Worm (Caenorhabditis elegans) whole organism, young adult: ENCODE results near the gene fbxb-88.

Source experiments
- B0035.1 ChIP-seq: sonication (generic microtip); optimal IDR thresholded peaks from 2 replicates; lab custom pipeline; 2016; ENCODE audit warnings: missing genetic modification characterization, mild to moderate bottlenecking, missing compliant biosample characterization, missing genotype, missing genetic modification reagents
- B0261.1 ChIP-seq: sonication (generic microtip); optimal IDR thresholded peaks from 2 replicates; lab custom pipeline; 2016; ENCODE audit warnings: mild to moderate bottlenecking, missing genetic modification characterization, moderate library complexity, missing compliant biosample characterization
- F23B12.7 ChIP-seq: sonication (generic microtip); optimal IDR thresholded peaks from 2 replicates; lab custom pipeline; 2017; ENCODE audit warnings: missing genetic modification characterization, mild to moderate bottlenecking, missing compliant biosample characterization, antibody characterized with exemption, moderate library complexity; ENCODE audit not compliant: insufficient read depth
- F55B11.4 ChIP-seq: sonication (generic microtip); optimal IDR thresholded peaks from 2 replicates; lab custom pipeline; 2016; ENCODE audit warnings: missing compliant biosample characterization, missing genetic modification characterization, borderline replicate concordance; ENCODE audit not compliant: insufficient read depth
- K11D2.4 ChIP-seq: fragments of 200-800 bp; sonication (Bioruptor generic); IDR thresholded peaks from 2 replicates; pipeline ENCODE4 v1.3.6; 2022; ENCODE audit warnings: missing genetic modification reagents, missing genetic modification characterization, missing compliant biosample characterization
- T26A5.8 ChIP-seq: sonication (generic microtip); optimal IDR thresholded peaks from 2 replicates; lab custom pipeline; 2016; ENCODE audit warnings: missing genetic modification characterization, missing compliant biosample characterization
- ama-1 ChIP-seq, 3 experiments: fragments of 150-350 bp in 1 of 3; sonication (generic microtip) in 2 of 3; optimal IDR thresholded peaks; 2 replicates each; lab custom pipeline; 2014 to 2018; ENCODE audit warnings: missing biosample characterization in 2 of 3, missing genetic modification characterization in 2 of 3, missing genetic modification reagents in 2 of 3
- attf-5 ChIP-seq: fragments of 200-800 bp; sonication (Bioruptor generic); optimal IDR thresholded peaks from 2 replicates; lab custom pipeline; 2018; ENCODE audit warnings: mild to moderate bottlenecking, missing genetic modification characterization, missing compliant biosample characterization
- cebp-1 ChIP-seq, 2 experiments: fragments of 200-800 bp in 1 of 2; sonication (Bioruptor generic) in 1 of 2; sonication (generic microtip) in 1 of 2; IDR thresholded peaks in 1 of 2; optimal IDR thresholded peaks in 1 of 2; 2 replicates each; pipeline versions ENCODE4 v1.3.6 to Lab custom; 2017 to 2022; ENCODE audit warnings: missing compliant biosample characterization in 2 of 2, missing genetic modification characterization in 2 of 2, mild to moderate bottlenecking in 1 of 2, missing genetic modification reagents in 1 of 2, moderate library complexity in 1 of 2
- ceh-58 ChIP-seq: fragments of 200-800 bp; sonication (Bioruptor generic); IDR thresholded peaks from 2 replicates; pipeline ENCODE4 v1.3.6; 2022; ENCODE audit warnings: missing genetic modification characterization, missing compliant biosample characterization
- chd-7 ChIP-seq: sonication (generic microtip); optimal IDR thresholded peaks from 2 replicates; lab custom pipeline; 2016; ENCODE audit warnings: mild to moderate bottlenecking, missing genetic modification characterization, moderate library complexity, missing compliant biosample characterization
- dox-1 ChIP-seq: fragments of 200-800 bp; sonication (Bioruptor generic); IDR thresholded peaks from 2 replicates; pipeline ENCODE4 v1.3.6; 2022; ENCODE audit warnings: missing genetic modification reagents, missing genetic modification characterization, missing compliant biosample characterization
- egl-18 ChIP-seq: fragments of 200-800 bp; sonication (Bioruptor generic); IDR thresholded peaks from 2 replicates; pipeline ENCODE4 v1.3.6; 2022; ENCODE audit warnings: missing genetic modification reagents, missing genetic modification characterization, missing compliant biosample characterization
- egrh-3 ChIP-seq: fragments of 200-800 bp; sonication (Bioruptor generic); IDR thresholded peaks from 2 replicates; pipeline ENCODE4 v1.3.6; 2022; ENCODE audit warnings: missing genetic modification reagents, missing genetic modification characterization, missing compliant biosample characterization
- ets-4 ChIP-seq: fragments of 200-800 bp; sonication (Bioruptor generic); optimal IDR thresholded peaks from 2 replicates; lab custom pipeline; 2018; ENCODE audit warnings: mild to moderate bottlenecking, missing genetic modification characterization, missing compliant biosample characterization
- fkh-3 ChIP-seq: sonication (generic microtip); optimal IDR thresholded peaks from 2 replicates; lab custom pipeline; 2016; ENCODE audit warnings: mild to moderate bottlenecking, missing genetic modification characterization, missing compliant biosample characterization
- hlh-26 ChIP-seq: fragments of 200-800 bp; sonication (Bioruptor generic); conservative IDR thresholded peaks from 2 replicates; pipeline ENCODE4 v1.3.6; 2022; ENCODE audit warnings: missing genetic modification reagents, missing genetic modification characterization, missing compliant biosample characterization
- hmg-20 ChIP-seq: fragments of 200-800 bp; sonication (Bioruptor generic); IDR thresholded peaks from 2 replicates; pipeline ENCODE4 v1.3.6; 2022; ENCODE audit warnings: missing genetic modification reagents, missing genetic modification characterization, missing compliant biosample characterization
- let-526 ChIP-seq: fragments of 200-800 bp; sonication (Bioruptor generic); IDR thresholded peaks from 2 replicates; pipeline ENCODE4 v1.3.6; 2022; ENCODE audit warnings: missing genetic modification reagents, missing genetic modification characterization, missing compliant biosample characterization
- lin-26 ChIP-seq: fragments of 200-800 bp; sonication (Bioruptor generic); IDR thresholded peaks from 2 replicates; pipeline ENCODE4 v1.3.6; 2022; ENCODE audit warnings: missing genetic modification reagents, missing genetic modification characterization, missing compliant biosample characterization
- lin-54 ChIP-seq: fragments of 200-800 bp; sonication (Bioruptor generic); optimal IDR thresholded peaks from 2 replicates; lab custom pipeline; 2018; ENCODE audit warnings: mild to moderate bottlenecking, missing genetic modification characterization, missing compliant biosample characterization
- lsl-1 ChIP-seq: fragments of 200-800 bp; sonication (Bioruptor generic); optimal IDR thresholded peaks from 2 replicates; lab custom pipeline; 2018; ENCODE audit warnings: mild to moderate bottlenecking, missing genetic modification characterization, moderate library complexity, missing compliant biosample characterization
- lsy-27 ChIP-seq: sonication (generic microtip); optimal IDR thresholded peaks from 2 replicates; lab custom pipeline; 2017; ENCODE audit warnings: missing genetic modification characterization, mild to moderate bottlenecking, missing compliant biosample characterization, antibody characterized with exemption, missing genotype, borderline replicate concordance; ENCODE audit not compliant: insufficient read depth
- nfyb-1 ChIP-seq: fragments of 200-800 bp; sonication (Bioruptor generic); IDR thresholded peaks from 2 replicates; pipeline ENCODE4 v1.3.6; 2022; ENCODE audit warnings: missing genetic modification reagents, missing genetic modification characterization, missing compliant biosample characterization
- nhr-120 ChIP-seq: fragments of 200-800 bp; sonication (Bioruptor generic); IDR thresholded peaks from 2 replicates; pipeline ENCODE4 v1.3.6; 2022; ENCODE audit warnings: missing genetic modification characterization, missing compliant biosample characterization
- nhr-27 ChIP-seq: fragments of 200-800 bp; sonication (Bioruptor generic); optimal IDR thresholded peaks from 2 replicates; lab custom pipeline; 2018; ENCODE audit warnings: mild to moderate bottlenecking, missing genetic modification characterization, moderate library complexity, missing compliant biosample characterization
- nhr-80 ChIP-seq: sonication (generic microtip); optimal IDR thresholded peaks from 2 replicates; lab custom pipeline; 2016; ENCODE audit warnings: missing genetic modification characterization, missing compliant biosample characterization
- nhr-90 ChIP-seq: sonication (generic microtip); optimal IDR thresholded peaks from 2 replicates; lab custom pipeline; 2016; ENCODE audit warnings: missing genotype, mild to moderate bottlenecking, missing genetic modification characterization, missing compliant biosample characterization
- pbrm-1 ChIP-seq: fragments of 200-800 bp; sonication (Bioruptor generic); IDR thresholded peaks from 2 replicates; pipeline ENCODE4 v1.3.6; 2022; ENCODE audit warnings: missing genetic modification reagents, missing genetic modification characterization, missing compliant biosample characterization
- sdz-38 ChIP-seq: sonication (generic microtip); optimal IDR thresholded peaks from 2 replicates; lab custom pipeline; 2016; ENCODE audit warnings: missing genotype, missing genetic modification characterization, missing compliant biosample characterization
- snpc-3.4 ChIP-seq: sonication (generic microtip); optimal IDR thresholded peaks from 2 replicates; lab custom pipeline; 2017; ENCODE audit warnings: missing genetic modification characterization, mild to moderate bottlenecking, missing compliant biosample characterization, antibody characterized with exemption, moderate library complexity, missing genotype, missing genetic modification reagents
- tbp1 ChIP-seq: fragments of 200-800 bp; sonication (Bioruptor generic); optimal IDR thresholded peaks from 2 replicates; lab custom pipeline; 2018; ENCODE audit warnings: mild to moderate bottlenecking, missing genetic modification characterization, missing compliant biosample characterization
- ztf-18 ChIP-seq: sonication (generic microtip); optimal IDR thresholded peaks from 2 replicates; lab custom pipeline; 2016; ENCODE audit warnings: missing genotype, mild to moderate bottlenecking, missing genetic modification characterization, missing compliant biosample characterization
- ztf-28 ChIP-seq: fragments of 200-800 bp; sonication (Bioruptor generic); IDR thresholded peaks from 2 replicates; pipeline ENCODE4 v1.3.6; 2022; ENCODE audit warnings: missing genetic modification reagents, missing genetic modification characterization, missing compliant biosample characterization

Gene fbxb-88

DNA sequence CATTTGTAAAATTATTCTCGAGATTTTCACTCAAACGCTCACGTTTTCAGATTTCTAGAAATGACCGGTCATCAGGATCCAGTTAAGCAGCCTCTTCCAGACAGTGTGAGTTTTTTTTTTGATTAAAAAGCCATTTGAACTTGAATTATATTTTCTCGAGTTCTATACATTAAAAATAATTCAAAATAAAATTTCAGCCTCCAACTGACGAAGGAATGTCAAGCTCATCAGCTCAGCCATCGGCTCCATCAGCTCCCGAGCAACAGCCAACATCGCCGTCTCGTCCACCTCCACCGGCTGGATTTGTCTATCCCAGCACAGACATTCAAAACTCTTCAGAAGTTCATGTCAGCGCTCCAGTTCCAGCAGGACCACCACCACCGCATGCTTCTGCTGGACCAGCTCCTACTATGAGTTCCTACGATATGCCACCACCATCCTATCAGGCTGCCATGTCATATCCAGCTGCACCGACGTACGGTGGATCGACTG is 30.2 kb upstream of the fbxb-88 start, which contains the start of gene F11G11.5 (continued):
- TF ChIP-seq egrh-3: peak; percentile 26; the same call in 1 of the 2 replicates
- no peak for TF ChIP-seq F23B12.7 (tag; lab: Kevin White, UChicago)
- no peak for TF ChIP-seq hlh-26 (GFP tag; lab: Robert Waterston, UW)
- no peak for TF ChIP-seq nhr-27
- no peak for TF ChIP-seq nhr-80 (tag; lab: Kevin White, UChicago)
- no peak for TF ChIP-seq ceh-58 (GFP tag; lab: Robert Waterston, UW)
- peak; percentile 40 for TF ChIP-seq fkh-3 (tag; lab: Kevin White, UChicago)
- peak; percentile 19 for TF ChIP-seq nhr-90 (tag; lab: Kevin White, UChicago)
- TF ChIP-seq lsl-1 (GFP tag; lab: Kevin White, UChicago): no peak
- TF ChIP-seq F55B11.4 (tag; lab: Kevin White, UChicago): no peak
- TF ChIP-seq sdz-38 (tag; lab: Kevin White, UChicago): no peak

DNA sequence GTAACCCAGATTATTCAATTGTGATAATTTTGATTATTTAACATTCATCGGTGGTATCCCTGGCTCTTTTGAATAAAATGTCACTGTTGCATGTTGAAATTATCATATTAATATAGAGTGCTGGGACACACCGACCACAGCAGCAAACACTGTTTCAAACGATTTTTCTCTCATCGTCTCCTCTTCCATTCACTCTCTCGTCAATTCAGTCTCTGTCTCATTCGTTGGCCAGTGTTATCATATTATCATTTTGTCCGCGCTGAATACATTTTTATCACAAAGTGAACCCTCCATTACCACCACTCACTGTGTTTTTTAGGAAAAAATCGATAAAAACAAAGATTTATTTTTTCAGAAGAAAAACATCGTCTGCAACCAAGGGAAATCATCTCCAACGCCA is 29.4 kb upstream of the fbxb-88 start:
- TF ChIP-seq ztf-18: peak; percentile 15
- no peak for TF ChIP-seq cebp-1 (GFP tag; IDR thresholded peaks at IDR 0.05; lab: Robert Waterston, UW)
- TF ChIP-seq cebp-1 (tag; optimal IDR thresholded peaks at IDR 0.05; lab: Kevin White, UChicago): peak; percentile 14
- TF ChIP-seq hmg-20: no peak
- no peak for TF ChIP-seq B0261.1 (tag; lab: Kevin White, UChicago)
- peak; percentile 21 for TF ChIP-seq lin-54
- TF ChIP-seq chd-7 (tag; lab: Kevin White, UChicago): no peak
- peak; percentile 89 for TF ChIP-seq nhr-80 (tag; lab: Kevin White, UChicago)
- no peak for TF ChIP-seq ztf-28
- TF ChIP-seq ets-4: peak; percentile 36
- TF ChIP-seq nhr-90 (tag; lab: Kevin White, UChicago): no peak
- TF ChIP-seq snpc-3.4: no peak
- no peak for TF ChIP-seq T26A5.8 (tag; lab: Kevin White, UChicago)
- TF ChIP-seq B0035.1: no peak
- TF ChIP-seq dox-1 (GFP tag; lab: Robert Waterston, UW): peak; percentile 54; the same call in 1 of the 2 replicates
- TF ChIP-seq lsy-27 (tag; lab: Kevin White, UChicago): no peak
- peak; percentile 15 for TF ChIP-seq tbp1 (GFP tag; lab: Kevin White, UChicago)

ce11 chrII:4856113-4856512 is 28.4 kb upstream of the fbxb-88 start:
- TF ChIP-seq pbrm-1 (GFP tag; lab: Robert Waterston, UW) (0 out of 2 replicates have a peak, but pooled peaks have one; percentile 12), cebp-1 (GFP tag; IDR thresholded peaks at IDR 0.05; lab: Robert Waterston, UW) (peak; percentile 96), cebp-1 (tag; optimal IDR thresholded peaks at IDR 0.05; lab: Kevin White, UChicago) (peak; percentile 99), ama-1 (optimal IDR thresholded peaks at IDR 0.05; lab: Kevin White, UChicago) (no peak), ama-1 (GFP tag; optimal IDR thresholded peaks at IDR 0.05; lab: Kevin White, UChicago) (no peak), let-526 (GFP tag; lab: Robert Waterston, UW) (peak; percentile 24; the same call in 1 of the 2 replicates), egl-18 (GFP tag; lab: Robert Waterston, UW) (no peak), attf-5 (GFP tag; lab: Kevin White, UChicago) (peak; percentile 39), lin-26 (GFP tag; lab: Robert Waterston, UW) (0 out of 2 replicates have a peak, but pooled peaks have one; percentile 13), nfyb-1 (GFP tag; lab: Robert Waterston, UW) (0 out of 2 replicates have a peak, but pooled peaks have one; percentile 46)

DNA sequence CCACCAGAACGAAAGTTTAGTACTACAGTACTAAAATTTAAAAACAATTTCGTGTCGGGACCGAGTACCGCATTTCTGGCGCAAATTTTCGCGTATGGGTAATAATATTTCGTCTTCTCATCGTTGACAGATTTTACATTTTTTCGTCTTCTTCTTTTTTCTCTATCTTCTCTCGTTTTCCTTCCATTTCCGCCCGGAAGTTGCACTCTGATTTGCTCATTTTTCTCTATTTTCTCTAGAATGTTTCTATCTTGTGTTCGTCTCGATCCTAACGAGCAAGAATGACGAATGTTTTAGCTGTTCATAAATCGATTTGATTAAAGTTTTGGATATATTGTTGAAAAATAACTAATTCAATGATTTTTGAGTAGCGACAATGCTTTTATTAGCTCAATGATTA is 27.8 kb upstream of the fbxb-88 start:
- no peak for TF ChIP-seq nhr-120 (GFP tag; lab: Robert Waterston, UW)
- 0 out of 2 replicates have a peak, but pooled peaks have one; percentile 19 for TF ChIP-seq K11D2.4
